Worm (Caenorhabditis elegans) whole organism, early embryonic: ENCODE data around the gene cst-2.

Experiments
- B0310.2 ChIP-seq: sonication (generic microtip); optimal IDR thresholded peaks from 2 replicates; lab custom pipeline; 2016; ENCODE audit warnings: mild to moderate bottlenecking, missing genetic modification characterization, missing compliant biosample characterization
- F13C5.2 ChIP-seq: sonication (generic microtip); optimal IDR thresholded peaks from 2 replicates; lab custom pipeline; 2017; ENCODE audit warnings: mild to moderate bottlenecking, missing genetic modification characterization, inconsistent platforms, missing compliant biosample characterization
- aly-1 ChIP-seq: sonication (generic microtip); optimal IDR thresholded peaks from 2 replicates; lab custom pipeline; 2016; ENCODE audit warnings: missing genetic modification characterization, missing compliant biosample characterization
- ama-1 ChIP-seq: fragments of 150-350 bp; optimal IDR thresholded peaks from 2 replicates; lab custom pipeline; 2014
- ceh-13 ChIP-seq: fragments of 200-800 bp; sonication (Bioruptor generic); optimal IDR thresholded peaks from 2 replicates; lab custom pipeline; 2018; ENCODE audit warnings: mild to moderate bottlenecking, missing genetic modification characterization, missing compliant biosample characterization
- ceh-36 ChIP-seq: sonication (generic microtip); optimal IDR thresholded peaks from 2 replicates; lab custom pipeline; 2016; ENCODE audit warnings: missing genetic modification characterization, inconsistent platforms, missing compliant biosample characterization
- ets-7 ChIP-seq: sonication (generic microtip); optimal IDR thresholded peaks from 2 replicates; lab custom pipeline; 2016; ENCODE audit warnings: missing genotype, missing genetic modification characterization, missing compliant biosample characterization
- flt-1 ChIP-seq: fragments of 200-800 bp; sonication (Bioruptor generic); IDR thresholded peaks from 2 replicates; pipeline ENCODE4 v1.3.6; 2022; ENCODE audit warnings: missing genetic modification characterization, missing compliant biosample characterization
- hmbx-1 ChIP-seq: sonication (generic microtip); optimal IDR thresholded peaks from 2 replicates; lab custom pipeline; 2016; ENCODE audit warnings: mild to moderate bottlenecking, missing genetic modification characterization, missing compliant biosample characterization
- hmg-4 ChIP-seq: fragments of 200-800 bp; sonication (Bioruptor generic); optimal IDR thresholded peaks from 2 replicates; lab custom pipeline; 2018; ENCODE audit warnings: mild to moderate bottlenecking, missing genetic modification characterization, missing compliant biosample characterization
- hnd-1 ChIP-seq: sonication (generic microtip); optimal IDR thresholded peaks from 2 replicates; lab custom pipeline; 2016; ENCODE audit warnings: missing genetic modification characterization, missing compliant biosample characterization
- pes-1 ChIP-seq: fragments of 200-800 bp; sonication (Bioruptor generic); IDR thresholded peaks from 2 replicates; pipeline ENCODE4 v1.3.6; 2022; ENCODE audit warnings: missing genetic modification reagents, missing genetic modification characterization, missing compliant biosample characterization
- scrt-1 ChIP-seq: fragments of 200-800 bp; sonication (Bioruptor generic); IDR thresholded peaks from 2 replicates; pipeline ENCODE4 v1.3.6; 2022; ENCODE audit warnings: missing genetic modification characterization, missing compliant biosample characterization
- sea-1 ChIP-seq: fragments of 200-800 bp; sonication (Bioruptor generic); conservative IDR thresholded peaks from 2 replicates; pipeline ENCODE4 v1.3.6; 2022; ENCODE audit warnings: missing genetic modification characterization, missing compliant biosample characterization
- tbx-37 ChIP-seq: fragments of 200-800 bp; sonication (Bioruptor generic); conservative IDR thresholded peaks from 2 replicates; pipeline ENCODE4 v1.3.6; 2022; ENCODE audit warnings: missing genetic modification reagents, missing genetic modification characterization, missing compliant biosample characterization

cst-2 gene

ce11 chrX:4283989-4284388 lies 51.9 kb downstream of the cst-2 start, which contains the start of gene ets-10:
Gene ets-10 (plus strand): TSS chrX:4284189.
- no peak for TF ChIP-seq B0310.2 (tag; lab: Kevin White, UChicago)
- no peak for TF ChIP-seq scrt-1 (GFP tag; lab: Robert Waterston, UW)
- no peak for TF ChIP-seq F13C5.2 (tag; lab: Kevin White, UChicago)
- no peak for TF ChIP-seq tbx-37 (GFP tag; lab: Robert Waterston, UW)
- no peak for TF ChIP-seq sea-1 (GFP tag; lab: Robert Waterston, UW)
- TF ChIP-seq ets-7 (tag; lab: Kevin White, UChicago), result no peak
- no peak for TF ChIP-seq flt-1 (GFP tag; lab: Robert Waterston, UW)
- TF ChIP-seq hnd-1, result no peak
- TF ChIP-seq hmg-4, result no peak
- no peak for TF ChIP-seq hmbx-1 (tag; lab: Kevin White, UChicago)
- no peak for TF ChIP-seq pes-1 (GFP tag; lab: Robert Waterston, UW)
- no peak for TF ChIP-seq ceh-13
- no peak for TF ChIP-seq ama-1 (lab: Kevin White, UChicago)
- TF ChIP-seq aly-1 (tag; lab: Kevin White, UChicago), result no peak
- no peak for TF ChIP-seq ceh-36 (tag; lab: Kevin White, UChicago)
